Fruit fly (Drosophila melanogaster) whole organism, embryonic: Measurements from ENCODE around the gene fzy.

Experiments
- CG1233 ChIP-seq: fragments of 200-800 bp; sonication (Bioruptor generic); optimal IDR thresholded peaks from 4 replicates; lab custom pipeline; 2018; ENCODE audit warnings: missing biosample characterization, mild to moderate bottlenecking, missing genetic modification characterization
- CG12942 ChIP-seq: fragments of 200-800 bp; sonication (Bioruptor generic); optimal IDR thresholded peaks from 3 replicates; lab custom pipeline; 2016; ENCODE audit warnings: missing biosample characterization, missing genetic modification characterization
- CG14710 ChIP-seq: fragments of 200-800 bp; sonication (Bioruptor generic); optimal IDR thresholded peaks from 3 replicates; lab custom pipeline; 2019; ENCODE audit warnings: missing biosample characterization, mild to moderate bottlenecking, missing genetic modification characterization, moderate library complexity
- CG17359 ChIP-seq: fragments of 200-800 bp; sonication (Bioruptor generic); optimal IDR thresholded peaks from 3 replicates; lab custom pipeline; 2018; ENCODE audit warnings: missing biosample characterization, mild to moderate bottlenecking, missing genetic modification characterization, moderate library complexity
- CG17361 ChIP-seq: fragments of 200-800 bp; sonication (Bioruptor generic); IDR thresholded peaks from 3 replicates; pipeline ENCODE4 v1.3.6; 2022; ENCODE audit warnings: missing biosample characterization, missing genetic modification characterization
- CG17612 ChIP-seq: fragments of 200-800 bp; sonication (Bioruptor generic); IDR thresholded peaks from 2 replicates; pipeline ENCODE4 v1.3.6; 2022; ENCODE audit warnings: missing biosample characterization, missing genetic modification characterization
- CG17802 ChIP-seq: fragments of 200-800 bp; sonication (Bioruptor generic); optimal IDR thresholded peaks from 2 replicates; lab custom pipeline; 2018; ENCODE audit warnings: missing biosample characterization, mild to moderate bottlenecking, missing genetic modification characterization, moderate library complexity
- CG2678 ChIP-seq: fragments of 200-800 bp; sonication (Bioruptor generic); optimal IDR thresholded peaks from 3 replicates; lab custom pipeline; 2019; ENCODE audit warnings: missing biosample characterization, mild to moderate bottlenecking, missing genetic modification characterization, moderate library complexity
- CG32772 ChIP-seq: fragments of 200-800 bp; sonication (Bioruptor generic); IDR thresholded peaks from 2 replicates; pipeline ENCODE4 v1.3.6; 2022; ENCODE audit warnings: missing biosample characterization, missing genetic modification characterization
- CG42726 ChIP-seq: fragments of 200-800 bp; sonication (Bioruptor generic); IDR thresholded peaks from 2 replicates; pipeline ENCODE4 v1.3.6; 2022; ENCODE audit warnings: missing biosample characterization, missing genetic modification characterization; ENCODE audit not compliant: partially characterized antibody
- CG4424 ChIP-seq: fragments of 200-800 bp; sonication (Bioruptor generic); optimal IDR thresholded peaks from 3 replicates; lab custom pipeline; 2016; ENCODE audit warnings: missing biosample characterization, missing genetic modification characterization
- CG4707 ChIP-seq: fragments of 200-800 bp; sonication (Bioruptor generic); optimal IDR thresholded peaks from 2 replicates; lab custom pipeline; 2018; ENCODE audit warnings: missing biosample characterization, mild to moderate bottlenecking, missing genetic modification characterization, moderate library complexity
- CG9727 ChIP-seq: fragments of 200-800 bp; sonication (Bioruptor generic); optimal IDR thresholded peaks from 3 replicates; lab custom pipeline; 2017; ENCODE audit warnings: missing biosample characterization, mild to moderate bottlenecking, missing genetic modification characterization
- D19A ChIP-seq: fragments of 200-800 bp; optimal IDR thresholded peaks from 3 replicates; lab custom pipeline; 2019; ENCODE audit warnings: missing biosample characterization, mild to moderate bottlenecking, missing genetic modification characterization, moderate library complexity
- D19B ChIP-seq: fragments of 200-800 bp; sonication (Bioruptor generic); optimal IDR thresholded peaks from 2 replicates; lab custom pipeline; 2017; ENCODE audit warnings: missing biosample characterization, mild to moderate bottlenecking, missing genetic modification characterization
- Dip3 ChIP-seq: fragments of 200-800 bp; sonication (Bioruptor generic); optimal IDR thresholded peaks from 3 replicates; lab custom pipeline; 2016; ENCODE audit warnings: missing biosample characterization, missing genetic modification characterization
- Ets65A ChIP-seq: fragments of 200-800 bp; sonication (Bioruptor generic); peaks from one replicate; lab custom pipeline; 2016; ENCODE audit warnings: missing biosample characterization, missing genetic modification characterization
- Fer3 ChIP-seq: fragments of 200-800 bp; sonication (Bioruptor generic); optimal IDR thresholded peaks from 2 replicates; lab custom pipeline; 2018; ENCODE audit warnings: missing biosample characterization, mild to moderate bottlenecking, missing genetic modification characterization, moderate library complexity
- Hr3 ChIP-seq: fragments of 200-800 bp; sonication (Bioruptor generic); optimal IDR thresholded peaks from 3 replicates; lab custom pipeline; 2016; ENCODE audit warnings: missing biosample characterization, missing genetic modification characterization
- Lpt ChIP-seq: fragments of >200 bp; optimal IDR thresholded peaks from 2 replicates; lab custom pipeline; 2018; ENCODE audit warnings: missing biosample characterization, missing genetic modification characterization
- Max ChIP-seq: fragments of 200-800 bp; sonication (Bioruptor generic); optimal IDR thresholded peaks from 2 replicates; lab custom pipeline; 2016; ENCODE audit warnings: missing biosample characterization, mild to moderate bottlenecking, missing genetic modification characterization
- NFAT ChIP-seq: fragments of 200-800 bp; sonication (Bioruptor generic); IDR thresholded peaks from 2 replicates; pipeline ENCODE4 v1.3.6; 2022; ENCODE audit warnings: missing biosample characterization, missing genetic modification characterization
- NfI ChIP-seq: fragments of 200-800 bp; sonication (Bioruptor generic); optimal IDR thresholded peaks from 3 replicates; lab custom pipeline; 2018; ENCODE audit warnings: missing biosample characterization, mild to moderate bottlenecking, missing genetic modification characterization, moderate library complexity
- Oli ChIP-seq: fragments of 200-800 bp; sonication (Bioruptor generic); optimal IDR thresholded peaks from 2 replicates; lab custom pipeline; 2018; ENCODE audit warnings: missing biosample characterization, mild to moderate bottlenecking, missing genetic modification characterization, moderate library complexity
- Sox102F ChIP-seq: fragments of 200-800 bp; sonication (Bioruptor generic); optimal IDR thresholded peaks from 2 replicates; lab custom pipeline; 2018; ENCODE audit warnings: missing biosample characterization, mild to moderate bottlenecking, missing genetic modification characterization, moderate library complexity
- Spps ChIP-seq: fragments of 200-800 bp; sonication (Bioruptor generic); optimal IDR thresholded peaks from 2 replicates; lab custom pipeline; 2018; ENCODE audit warnings: missing biosample characterization, mild to moderate bottlenecking, missing genetic modification characterization
- Taf1 ChIP-seq: fragments of 200-800 bp; sonication (Bioruptor generic); IDR thresholded peaks from 2 replicates; pipeline ENCODE4 v1.3.6; 2022; ENCODE audit warnings: missing biosample characterization, missing genetic modification characterization
- Xrp1 ChIP-seq: fragments of 200-800 bp; sonication (Bioruptor generic); IDR thresholded peaks from 2 replicates; pipeline ENCODE4 v1.3.6; 2022; ENCODE audit warnings: missing biosample characterization, missing genetic modification characterization
- az2 ChIP-seq: fragments of 200-800 bp; sonication (Bioruptor generic); optimal IDR thresholded peaks from 3 replicates; lab custom pipeline; 2016; ENCODE audit warnings: missing biosample characterization, missing genetic modification characterization
- dysf ChIP-seq: fragments of 200-800 bp; sonication (Bioruptor generic); IDR thresholded peaks from 3 replicates; pipeline ENCODE4 v1.3.6; 2022; ENCODE audit warnings: missing biosample characterization, missing genetic modification characterization
- emc ChIP-seq: fragments of 200-800 bp; sonication (Bioruptor generic); optimal IDR thresholded peaks from 2 replicates; lab custom pipeline; 2016; ENCODE audit warnings: missing biosample characterization, missing genetic modification characterization
- fd64A ChIP-seq: fragments of 200-800 bp; sonication (Bioruptor generic); optimal IDR thresholded peaks from 3 replicates; lab custom pipeline; 2018; ENCODE audit warnings: missing biosample characterization, mild to moderate bottlenecking, missing genetic modification characterization
- fu2 ChIP-seq: fragments of 200-800 bp; sonication (Bioruptor generic); optimal IDR thresholded peaks from 2 replicates; lab custom pipeline; 2016; ENCODE audit warnings: missing biosample characterization, missing genetic modification characterization
- grau ChIP-seq: fragments of 200-800 bp; optimal IDR thresholded peaks from 3 replicates; lab custom pipeline; 2019; ENCODE audit warnings: missing biosample characterization, mild to moderate bottlenecking, missing genetic modification characterization, moderate library complexity
- kni ChIP-seq: fragments of 200-800 bp; sonication (Bioruptor generic); optimal IDR thresholded peaks from 3 replicates; lab custom pipeline; 2017; ENCODE audit warnings: mild to moderate bottlenecking, missing biosample characterization, missing genetic modification reagents, missing genetic modification characterization
- lmd ChIP-seq: fragments of 200-800 bp; sonication (Bioruptor generic); IDR thresholded peaks from 2 replicates; pipeline ENCODE4 v1.3.6; 2022; ENCODE audit warnings: missing biosample characterization, missing genetic modification characterization
- odd ChIP-seq: fragments of 200-800 bp; sonication (Bioruptor generic); optimal IDR thresholded peaks from 2 replicates; lab custom pipeline; 2017; ENCODE audit warnings: missing biosample characterization, mild to moderate bottlenecking, missing genetic modification characterization
- pb ChIP-seq: fragments of 200-800 bp; sonication (Bioruptor generic); optimal IDR thresholded peaks from 3 replicates; lab custom pipeline; 2016; ENCODE audit warnings: missing biosample characterization, missing genetic modification characterization
- slou ChIP-seq: fragments of 200-800 bp; sonication (Bioruptor generic); optimal IDR thresholded peaks from 3 replicates; lab custom pipeline; 2016; ENCODE audit warnings: missing biosample characterization, missing genetic modification characterization
- sna ChIP-seq: fragments of 200-800 bp; sonication (Bioruptor generic); IDR thresholded peaks from 2 replicates; pipeline ENCODE4 v1.3.6; 2022; ENCODE audit warnings: missing biosample characterization, missing genetic modification characterization; ENCODE audit not compliant: partially characterized antibody
- twi ChIP-seq: fragments of 200-800 bp; optimal IDR thresholded peaks from 2 replicates; lab custom pipeline; 2019; ENCODE audit warnings: missing biosample characterization, mild to moderate bottlenecking, missing genetic modification characterization, moderate library complexity

fzy gene

DNA sequence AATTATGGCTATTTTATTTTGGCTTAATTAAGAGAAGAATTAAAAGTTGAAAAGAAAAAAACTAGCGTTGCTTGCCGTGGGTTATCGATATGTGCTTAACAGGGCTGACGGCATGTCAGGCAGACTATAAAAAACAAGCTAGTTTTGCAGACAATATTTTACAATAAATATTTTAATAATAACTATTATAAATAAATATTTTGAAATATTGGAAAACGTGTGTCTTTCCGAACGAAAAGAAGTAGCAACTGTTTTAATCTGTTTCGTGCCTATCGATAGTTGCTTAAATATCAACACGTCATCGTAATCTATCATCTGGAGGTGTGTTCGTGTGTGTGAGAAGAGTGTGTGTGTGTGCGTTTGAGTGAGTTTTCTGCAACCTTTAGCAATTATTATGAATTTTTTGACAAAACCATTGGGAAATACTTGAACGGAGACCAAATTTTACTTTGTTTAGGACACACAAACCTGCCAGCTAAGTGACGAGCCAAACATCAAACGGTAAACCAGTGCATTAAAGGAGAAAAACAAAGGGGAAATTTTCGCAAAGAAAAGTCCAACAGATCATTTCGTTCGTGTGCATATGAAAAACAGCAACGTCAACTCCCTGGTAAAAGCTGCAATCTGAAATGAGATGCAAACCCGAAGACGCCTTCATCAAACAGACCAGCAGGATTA, 3.6 kb upstream of the fzy start, which contains the start of the genes CG5861 and Syx5 (continued):
- TF ChIP-seq CG4424 (GFP tag; lab: Kevin White, UChicago), result peak; percentile 53
- TF ChIP-seq CG1233 (GFP tag; lab: Kevin White, UChicago), result peak; percentile 29
- peak; percentile 17 for TF ChIP-seq D19B (GFP tag; lab: Kevin White, UChicago)
- TF ChIP-seq fu2, result no peak
- no peak for TF ChIP-seq fd64A
- no peak for TF ChIP-seq Oli
- peak; percentile 65 for TF ChIP-seq Hr3 (GFP tag; lab: Kevin White, UChicago)
- no peak for TF ChIP-seq slou (GFP tag; lab: Kevin White, UChicago)
- TF ChIP-seq Lpt (GFP tag; lab: Kevin White, UChicago), result no peak
- TF ChIP-seq emc (GFP tag; lab: Kevin White, UChicago), result no peak
- TF ChIP-seq Fer3 (tag; lab: Kevin White, UChicago), result peak; percentile 60
- TF ChIP-seq kni (GFP tag; lab: Kevin White, UChicago), result no peak
- TF ChIP-seq CG17361, result peak; percentile 57; the same call in 2 of the 3 replicates
- no peak for TF ChIP-seq Dip3 (GFP tag; lab: Kevin White, UChicago)
- peak; percentile 52; the same call in 1 of the 2 replicates for TF ChIP-seq lmd (GFP tag; lab: Robert Waterston, UW)
- no peak for TF ChIP-seq pb
- peak; percentile 53 for TF ChIP-seq az2 (GFP tag; lab: Kevin White, UChicago)
- TF ChIP-seq Taf1, result no peak
- TF ChIP-seq CG17612 (GFP tag; lab: Robert Waterston, UW), result no peak
- TF ChIP-seq CG14710 (tag; lab: Kevin White, UChicago), result peak; percentile 78
- peak; percentile 45 for TF ChIP-seq Max (GFP tag; lab: Kevin White, UChicago)
- peak; percentile 28 for TF ChIP-seq CG12942 (GFP tag; lab: Kevin White, UChicago)
- TF ChIP-seq grau, result peak; percentile 74
- TF ChIP-seq CG9727 (GFP tag; lab: Kevin White, UChicago), result peak; percentile 45
- peak; percentile 74 for TF ChIP-seq CG2678 (tag; lab: Kevin White, UChicago)
- peak; percentile 69; the same call in 1 of the 2 replicates for TF ChIP-seq CG42726 (GFP tag; lab: Robert Waterston, UW)
- peak; percentile 95 for TF ChIP-seq sna
- peak; percentile 66 for TF ChIP-seq Xrp1 (GFP tag; lab: Robert Waterston, UW)
- peak; percentile 55 for TF ChIP-seq NFAT (GFP tag; lab: Robert Waterston, UW)
- peak; percentile 93 for TF ChIP-seq CG17359 (tag; lab: Kevin White, UChicago)
- no peak for TF ChIP-seq CG4707
- no peak for TF ChIP-seq Spps
- TF ChIP-seq CG17802 (tag; lab: Kevin White, UChicago), result no peak
- TF ChIP-seq Sox102F, result no peak
- TF ChIP-seq dysf, result 0 out of 3 replicates have a peak, but pooled peaks have one; percentile 24
- TF ChIP-seq odd (GFP tag; lab: Kevin White, UChicago), result peak; percentile 16
- peak; percentile 72 for TF ChIP-seq NfI
- peak; percentile 54 for TF ChIP-seq twi (tag; lab: Kevin White, UChicago)
- peak; percentile 74; the same call in 1 of the 2 replicates for TF ChIP-seq CG32772 (GFP tag; lab: Robert Waterston, UW)
- peak; percentile 95 for TF ChIP-seq Ets65A
- peak; percentile 46 for TF ChIP-seq D19A (tag; lab: Kevin White, UChicago)
